Worm (Caenorhabditis elegans) whole organism, early embryonic: Measurements from ENCODE around the gene mtrf-1L.
"Not testable (repeated sequence)": the region's sequence is repeated elsewhere in the genome, so short reads cannot be mapped to it uniquely, and the experiment has no call there.

Experiments used
- B0310.2 ChIP-seq: sonication (generic microtip); optimal IDR thresholded peaks from 2 replicates; lab custom pipeline; 2016; ENCODE audit warnings: mild to moderate bottlenecking, missing genetic modification characterization, missing compliant biosample characterization
- F13C5.2 ChIP-seq: sonication (generic microtip); optimal IDR thresholded peaks from 2 replicates; lab custom pipeline; 2017; ENCODE audit warnings: mild to moderate bottlenecking, missing genetic modification characterization, inconsistent platforms, missing compliant biosample characterization
- aly-1 ChIP-seq: sonication (generic microtip); optimal IDR thresholded peaks from 2 replicates; lab custom pipeline; 2016; ENCODE audit warnings: missing genetic modification characterization, missing compliant biosample characterization
- ama-1 ChIP-seq: fragments of 150-350 bp; optimal IDR thresholded peaks from 2 replicates; lab custom pipeline; 2014
- ceh-13 ChIP-seq: fragments of 200-800 bp; sonication (Bioruptor generic); optimal IDR thresholded peaks from 2 replicates; lab custom pipeline; 2018; ENCODE audit warnings: mild to moderate bottlenecking, missing genetic modification characterization, missing compliant biosample characterization
- ceh-36 ChIP-seq: sonication (generic microtip); optimal IDR thresholded peaks from 2 replicates; lab custom pipeline; 2016; ENCODE audit warnings: missing genetic modification characterization, inconsistent platforms, missing compliant biosample characterization
- ets-7 ChIP-seq: sonication (generic microtip); optimal IDR thresholded peaks from 2 replicates; lab custom pipeline; 2016; ENCODE audit warnings: missing genotype, missing genetic modification characterization, missing compliant biosample characterization
- flt-1 ChIP-seq: fragments of 200-800 bp; sonication (Bioruptor generic); IDR thresholded peaks from 2 replicates; pipeline ENCODE4 v1.3.6; 2022; ENCODE audit warnings: missing genetic modification characterization, missing compliant biosample characterization
- hmbx-1 ChIP-seq: sonication (generic microtip); optimal IDR thresholded peaks from 2 replicates; lab custom pipeline; 2016; ENCODE audit warnings: mild to moderate bottlenecking, missing genetic modification characterization, missing compliant biosample characterization
- hmg-4 ChIP-seq: fragments of 200-800 bp; sonication (Bioruptor generic); optimal IDR thresholded peaks from 2 replicates; lab custom pipeline; 2018; ENCODE audit warnings: mild to moderate bottlenecking, missing genetic modification characterization, missing compliant biosample characterization
- hnd-1 ChIP-seq: sonication (generic microtip); optimal IDR thresholded peaks from 2 replicates; lab custom pipeline; 2016; ENCODE audit warnings: missing genetic modification characterization, missing compliant biosample characterization
- pes-1 ChIP-seq: fragments of 200-800 bp; sonication (Bioruptor generic); IDR thresholded peaks from 2 replicates; pipeline ENCODE4 v1.3.6; 2022; ENCODE audit warnings: missing genetic modification reagents, missing genetic modification characterization, missing compliant biosample characterization
- scrt-1 ChIP-seq: fragments of 200-800 bp; sonication (Bioruptor generic); IDR thresholded peaks from 2 replicates; pipeline ENCODE4 v1.3.6; 2022; ENCODE audit warnings: missing genetic modification characterization, missing compliant biosample characterization
- sea-1 ChIP-seq: fragments of 200-800 bp; sonication (Bioruptor generic); conservative IDR thresholded peaks from 2 replicates; pipeline ENCODE4 v1.3.6; 2022; ENCODE audit warnings: missing genetic modification characterization, missing compliant biosample characterization
- tbx-11 ChIP-seq: fragments of 200-800 bp; sonication (Bioruptor generic); IDR thresholded peaks from 2 replicates; pipeline ENCODE4 v1.3.6; 2022; ENCODE audit warnings: missing genetic modification characterization, missing compliant biosample characterization
- tbx-37 ChIP-seq: fragments of 200-800 bp; sonication (Bioruptor generic); conservative IDR thresholded peaks from 2 replicates; pipeline ENCODE4 v1.3.6; 2022; ENCODE audit warnings: missing genetic modification reagents, missing genetic modification characterization, missing compliant biosample characterization
- tra-4 ChIP-seq: sonication (generic microtip); optimal IDR thresholded peaks from 2 replicates; lab custom pipeline; 2017; ENCODE audit warnings: missing genetic modification characterization, missing compliant biosample characterization

Gene mtrf-1L

ce11 chrIV:5210606-5211005, 23.7 kb downstream of the mtrf-1L start:
- TF ChIP-seq pes-1 (GFP tag; lab: Robert Waterston, UW): no peak
- TF ChIP-seq ama-1 (lab: Kevin White, UChicago): no peak
- no peak for TF ChIP-seq B0310.2 (tag; lab: Kevin White, UChicago)
- TF ChIP-seq ets-7: no peak
- no peak for TF ChIP-seq tra-4
- TF ChIP-seq F13C5.2: no peak
- no peak for TF ChIP-seq ceh-36 (tag; lab: Kevin White, UChicago)
- no peak for TF ChIP-seq tbx-11 (GFP tag; lab: Robert Waterston, UW)
- TF ChIP-seq hmbx-1 (tag; lab: Kevin White, UChicago): no peak
- TF ChIP-seq aly-1 (tag; lab: Kevin White, UChicago): no peak
- TF ChIP-seq ceh-13 (GFP tag; lab: Kevin White, UChicago): no peak
- no peak for TF ChIP-seq flt-1
- no peak for TF ChIP-seq scrt-1 (GFP tag; lab: Robert Waterston, UW)
- TF ChIP-seq hnd-1: no peak
- TF ChIP-seq sea-1 (GFP tag; lab: Robert Waterston, UW): no peak
- no peak for TF ChIP-seq tbx-37 (GFP tag; lab: Robert Waterston, UW)
- TF ChIP-seq hmg-4 (GFP tag; lab: Kevin White, UChicago): no peak

- TF ChIP-seq B0310.2 (tag; lab: Kevin White, UChicago) (no peak), pes-1 (GFP tag; lab: Robert Waterston, UW) (no peak), aly-1 (tag; lab: Kevin White, UChicago) (no peak), ets-7 (no peak), sea-1 (GFP tag; lab: Robert Waterston, UW) (no peak), scrt-1 (GFP tag; lab: Robert Waterston, UW) (no peak), flt-1 (no peak), ama-1 (lab: Kevin White, UChicago) (no peak), hnd-1 (no peak), ceh-36 (tag; lab: Kevin White, UChicago) (no peak), ceh-13 (GFP tag; lab: Kevin White, UChicago) (no peak), F13C5.2 (no peak), tbx-11 (GFP tag; lab: Robert Waterston, UW) (no peak), tbx-37 (GFP tag; lab: Robert Waterston, UW) (no peak), hmbx-1 (tag; lab: Kevin White, UChicago) (no peak), hmg-4 (GFP tag; lab: Kevin White, UChicago) (no peak), tra-4 (no peak)
Measured at ce11 chrIV:5215092-5215491, 28.1 kb downstream of the mtrf-1L start, which contains the start of gene Y59E9AL.4. Gene Y59E9AL.4 (minus strand): TSS chrIV:5215192.

- no peak for TF ChIP-seq tbx-11 (GFP tag; lab: Robert Waterston, UW)
Measured at ce11 chrIV:5216349-5216748, 29.4 kb downstream of the mtrf-1L start.

- TF ChIP-seq hmbx-1 (tag; lab: Kevin White, UChicago); aly-1 (tag; lab: Kevin White, UChicago); ets-7: not testable (repeated sequence)
Measured at ce11 chrIV:5218496-5218895, 31.5 kb downstream of the mtrf-1L start, which contains the start of gene nsph-4.2. Gene nsph-4.2 (plus strand): TSS chrIV:5218796.

DNA sequence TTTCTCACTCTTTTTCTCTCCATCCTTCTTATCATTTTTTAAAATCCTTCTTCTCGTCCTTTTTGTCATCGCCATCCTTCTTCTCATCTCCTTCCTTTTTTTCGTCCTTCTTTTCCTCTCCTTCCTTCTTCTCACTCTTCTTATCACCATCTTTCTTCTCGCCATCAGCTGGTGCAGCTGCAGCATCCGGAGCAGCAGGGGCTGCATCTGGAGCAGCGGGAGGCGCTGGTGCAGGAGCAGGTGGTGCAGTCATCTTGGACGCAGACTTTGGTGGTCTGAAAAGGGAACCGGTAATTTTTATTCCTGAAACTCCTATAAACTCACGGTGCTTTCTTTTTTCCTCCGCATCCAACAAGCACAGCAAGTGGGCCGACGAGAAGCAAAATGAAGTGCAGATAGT, 34.8 kb downstream of the mtrf-1L start:
- TF ChIP-seq B0310.2 (tag; lab: Kevin White, UChicago): no peak
- TF ChIP-seq sea-1 (GFP tag; lab: Robert Waterston, UW): no peak
- TF ChIP-seq hmg-4 (GFP tag; lab: Kevin White, UChicago): no peak
- no peak for TF ChIP-seq hnd-1
- no peak for TF ChIP-seq ama-1 (lab: Kevin White, UChicago)
- no peak for TF ChIP-seq aly-1 (tag; lab: Kevin White, UChicago)

DNA sequence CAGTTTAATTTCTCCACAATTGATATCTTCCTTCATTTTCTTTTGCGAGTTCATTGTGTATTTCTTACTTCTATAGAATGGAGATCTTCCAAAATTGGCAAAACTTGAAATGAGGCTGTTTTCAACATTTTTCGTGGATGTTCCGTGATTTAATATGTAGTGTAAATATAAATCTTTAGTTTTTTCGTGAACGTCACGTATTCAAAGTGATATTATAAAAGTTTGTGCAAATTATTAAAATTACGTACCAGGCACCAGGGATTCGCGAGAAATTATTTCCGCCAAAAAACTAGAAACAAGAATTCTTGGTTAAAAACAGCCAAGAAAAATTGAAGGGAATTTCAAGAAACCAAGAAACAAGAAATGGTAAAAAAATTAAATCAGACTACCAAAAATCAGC, 37.3 kb downstream of the mtrf-1L start, which contains the start of gene Y59E9AL.8:
Gene Y59E9AL.8, minus strand, starts transcription at position 101 of the 400 bp plus-strand sequence.
- TF ChIP-seq ceh-36 (tag; lab: Kevin White, UChicago): no peak
- no peak for TF ChIP-seq sea-1 (GFP tag; lab: Robert Waterston, UW)
- TF ChIP-seq ets-7: no peak
- no peak for TF ChIP-seq pes-1 (GFP tag; lab: Robert Waterston, UW)

ce11 chrIV:5225277-5225822, 38.4 kb downstream of the mtrf-1L start, which contains the start of gene cylc-1:
Gene cylc-1 (minus strand): TSS chrIV:5225772.
- not testable (repeated sequence) for TF ChIP-seq B0310.2 (tag; lab: Kevin White, UChicago); hnd-1; flt-1

ce11 chrIV:5226552-5226951, 39.6 kb downstream of the mtrf-1L start, which contains the start of gene nsph-4.1:
Gene nsph-4.1 (plus strand): TSS chrIV:5226852.
- TF ChIP-seq pes-1 (GFP tag; lab: Robert Waterston, UW); hnd-1; aly-1 (tag; lab: Kevin White, UChicago): not testable (repeated sequence)

DNA sequence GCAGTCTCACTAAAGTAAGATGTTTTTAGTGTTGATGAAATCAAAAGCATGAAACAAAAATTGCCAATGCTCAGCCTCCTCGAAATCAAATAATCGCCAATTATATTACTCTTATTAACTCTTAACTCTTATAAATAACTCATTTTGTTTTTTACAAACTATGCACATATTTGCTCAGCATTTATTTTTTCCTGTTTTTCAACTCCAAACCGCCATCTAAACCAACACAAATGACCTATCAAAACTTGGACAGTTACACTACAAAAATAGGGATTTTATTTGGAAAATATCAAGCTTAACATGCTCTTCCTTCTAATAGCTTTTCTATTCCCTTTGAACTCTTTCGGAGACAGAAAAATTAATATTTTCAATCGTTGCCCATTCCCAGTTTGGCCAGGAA, 41.7 kb downstream of the mtrf-1L start, which contains the start of gene thn-6:
Gene thn-6, plus strand, starts transcription at position 301 of the 400 bp plus-strand sequence.
- TF ChIP-seq tbx-37 (GFP tag; lab: Robert Waterston, UW) (no peak), hnd-1 (no peak), tbx-11 (GFP tag; lab: Robert Waterston, UW) (no peak), ama-1 (lab: Kevin White, UChicago) (no peak), pes-1 (GFP tag; lab: Robert Waterston, UW) (no peak), sea-1 (GFP tag; lab: Robert Waterston, UW) (no peak), ceh-36 (tag; lab: Kevin White, UChicago) (no peak), ceh-13 (GFP tag; lab: Kevin White, UChicago) (no peak), ets-7 (no peak), hmbx-1 (tag; lab: Kevin White, UChicago) (no peak), scrt-1 (GFP tag; lab: Robert Waterston, UW) (no peak)
